Fruit fly (Drosophila melanogaster) whole organism, prepupa: ENCODE data around the gene CG1394.

Source experiments
- Blimp-1 ChIP-seq: fragments of 200-800 bp; sonication (Bioruptor generic); optimal IDR thresholded peaks from 3 replicates; lab custom pipeline; 2017; ENCODE audit warnings: missing biosample characterization, missing genetic modification characterization, mild to moderate bottlenecking, moderate library complexity, missing genetic modification reagents
- CG10669 ChIP-seq: fragments of 200-800 bp; sonication (Bioruptor generic); optimal IDR thresholded peaks from 3 replicates; lab custom pipeline; 2018; ENCODE audit warnings: missing biosample characterization, mild to moderate bottlenecking, missing genetic modification characterization, moderate library complexity
- CG11294 ChIP-seq: fragments of 200-800 bp; sonication (Bioruptor generic); IDR thresholded peaks from 2 replicates; pipeline ENCODE4 v1.3.6; 2022; ENCODE audit warnings: missing biosample characterization, missing genetic modification characterization
- CG11762 ChIP-seq: fragments of 200-800 bp; sonication (Bioruptor generic); optimal IDR thresholded peaks from 3 replicates; lab custom pipeline; 2016; ENCODE audit warnings: missing biosample characterization, missing genetic modification characterization; ENCODE audit not compliant: insufficient read depth
- CG11902 ChIP-seq: fragments of 200-800 bp; sonication (Bioruptor generic); optimal IDR thresholded peaks from 3 replicates; lab custom pipeline; 2016; ENCODE audit warnings: missing biosample characterization, missing genetic modification characterization
- CG1621 ChIP-seq: fragments of 200-800 bp; sonication (Bioruptor generic); optimal IDR thresholded peaks from 3 replicates; lab custom pipeline; 2018; ENCODE audit warnings: missing biosample characterization, mild to moderate bottlenecking, missing genetic modification characterization
- CG16779 ChIP-seq: fragments of 200-800 bp; sonication (Bioruptor generic); optimal IDR thresholded peaks from 3 replicates; lab custom pipeline; 2017; ENCODE audit warnings: missing biosample characterization, mild to moderate bottlenecking, missing genetic modification characterization
- CG3032 ChIP-seq: fragments of 200-800 bp; optimal IDR thresholded peaks from 2 replicates; lab custom pipeline; 2019; ENCODE audit warnings: missing biosample characterization, mild to moderate bottlenecking, missing genetic modification characterization, moderate library complexity
- CG31627 ChIP-seq: fragments of 200-800 bp; sonication (Bioruptor generic); optimal IDR thresholded peaks from 3 replicates; lab custom pipeline; 2016; ENCODE audit warnings: missing biosample characterization, missing genetic modification characterization
- CG32006 ChIP-seq: fragments of 200-800 bp; sonication (Bioruptor generic); optimal IDR thresholded peaks from 3 replicates; lab custom pipeline; 2017; ENCODE audit warnings: missing biosample characterization, mild to moderate bottlenecking, missing genetic modification characterization
- CG34406 ChIP-seq: fragments of 200-800 bp; sonication (Bioruptor generic); optimal IDR thresholded peaks from 3 replicates; lab custom pipeline; 2016; ENCODE audit warnings: missing biosample characterization, missing genetic modification characterization
- CG3919 ChIP-seq: fragments of 200-800 bp; sonication (Bioruptor generic); optimal IDR thresholded peaks from 3 replicates; lab custom pipeline; 2016; ENCODE audit warnings: missing biosample characterization, missing genetic modification characterization
- CG6163 ChIP-seq: fragments of 200-800 bp; sonication (Bioruptor generic); IDR thresholded peaks from 3 replicates; pipeline ENCODE4 v1.3.6; 2022; ENCODE audit warnings: missing biosample characterization, missing genetic modification characterization
- CG6276 ChIP-seq: fragments of 200-800 bp; sonication (Bioruptor generic); optimal IDR thresholded peaks from 2 replicates; lab custom pipeline; 2017; ENCODE audit warnings: missing biosample characterization, mild to moderate bottlenecking, missing genetic modification characterization
- CG6808 ChIP-seq: fragments of 200-800 bp; sonication (Bioruptor generic); optimal IDR thresholded peaks from 3 replicates; lab custom pipeline; 2017; ENCODE audit warnings: missing biosample characterization, missing genetic modification characterization, mild to moderate bottlenecking, moderate library complexity, missing genetic modification reagents
- CG6854 ChIP-seq: fragments of 200-800 bp; sonication (Bioruptor generic); optimal IDR thresholded peaks from 2 replicates; lab custom pipeline; 2017; ENCODE audit warnings: missing biosample characterization, mild to moderate bottlenecking, missing genetic modification characterization
- CG7368 ChIP-seq: fragments of 200-800 bp; sonication (Bioruptor generic); optimal IDR thresholded peaks from 3 replicates; lab custom pipeline; 2016; ENCODE audit warnings: missing biosample characterization, missing genetic modification characterization
- CG8119 ChIP-seq: fragments of 200-800 bp; sonication (Bioruptor generic); IDR thresholded peaks from 3 replicates; pipeline ENCODE4 v1.3.6; 2022; ENCODE audit warnings: missing biosample characterization, missing genetic modification characterization
- CG8319 ChIP-seq: fragments of 200-800 bp; sonication (Bioruptor generic); optimal IDR thresholded peaks from 3 replicates; lab custom pipeline; 2016; ENCODE audit warnings: missing biosample characterization, missing genetic modification characterization
- CG8632 ChIP-seq: fragments of 200-800 bp; sonication (Bioruptor generic); optimal IDR thresholded peaks from 3 replicates; lab custom pipeline; 2016; ENCODE audit warnings: missing biosample characterization, missing genetic modification characterization
- Eip75B ChIP-seq: fragments of 200-800 bp; sonication (Bioruptor generic); optimal IDR thresholded peaks from 3 replicates; lab custom pipeline; 2016; ENCODE audit warnings: missing biosample characterization, missing genetic modification characterization
- Eip78C ChIP-seq: fragments of 200-800 bp; sonication (Bioruptor generic); peaks from one replicate; lab custom pipeline; 2016; ENCODE audit warnings: missing biosample characterization, missing genetic modification characterization
- Ets21C ChIP-seq: fragments of 200-800 bp; sonication (Bioruptor generic); optimal IDR thresholded peaks from 3 replicates; lab custom pipeline; 2016; ENCODE audit warnings: missing biosample characterization, missing genetic modification characterization
- Ets96B ChIP-seq: fragments of 200-800 bp; optimal IDR thresholded peaks from 2 replicates; lab custom pipeline; 2019; ENCODE audit warnings: missing biosample characterization, mild to moderate bottlenecking, missing genetic modification characterization, moderate library complexity
- Gug ChIP-seq: fragments of 200-800 bp; sonication (Bioruptor generic); IDR thresholded peaks from 2 replicates; pipeline ENCODE4 v1.3.6; 2022; ENCODE audit warnings: missing biosample characterization, missing genetic modification characterization
- Hr38 ChIP-seq: sonication (Bioruptor generic); optimal IDR thresholded peaks from 2 replicates; lab custom pipeline; 2016; ENCODE audit warnings: missing biosample characterization, missing genetic modification characterization
- Hr39 ChIP-seq: fragments of 200-800 bp; sonication (Bioruptor generic); optimal IDR thresholded peaks from 2 replicates; lab custom pipeline; 2016; ENCODE audit warnings: missing biosample characterization, missing genetic modification characterization
- Hr4 ChIP-seq: fragments of 200-800 bp; sonication (Bioruptor generic); optimal IDR thresholded peaks from 3 replicates; lab custom pipeline; 2016; ENCODE audit warnings: missing biosample characterization, missing genetic modification characterization
- Lpt ChIP-seq: fragments of 200-800 bp; sonication (Bioruptor generic); optimal IDR thresholded peaks from 3 replicates; lab custom pipeline; 2016; ENCODE audit warnings: missing biosample characterization, missing genetic modification characterization
- Met ChIP-seq: fragments of 200-800 bp; sonication (Bioruptor generic); optimal IDR thresholded peaks from 3 replicates; lab custom pipeline; 2016; ENCODE audit warnings: missing biosample characterization, missing genetic modification characterization
- OdsH ChIP-seq: fragments of 200-800 bp; sonication (Bioruptor generic); optimal IDR thresholded peaks from 3 replicates; lab custom pipeline; 2016; ENCODE audit warnings: missing biosample characterization, missing genetic modification characterization
- Smox ChIP-seq: fragments of 200-800 bp; sonication (Bioruptor generic); optimal IDR thresholded peaks from 3 replicates; lab custom pipeline; 2016; ENCODE audit warnings: missing biosample characterization, missing genetic modification characterization
- Sox14 ChIP-seq: fragments of 200-800 bp; sonication (Bioruptor generic); optimal IDR thresholded peaks from 3 replicates; lab custom pipeline; 2016; ENCODE audit warnings: missing biosample characterization, missing genetic modification characterization
- Sox15 ChIP-seq: fragments of 200-800 bp; sonication (Bioruptor generic); optimal IDR thresholded peaks from 3 replicates; lab custom pipeline; 2016; ENCODE audit warnings: missing biosample characterization, missing genetic modification characterization
- achi ChIP-seq: fragments of 200-800 bp; sonication (Bioruptor generic); optimal IDR thresholded peaks from 3 replicates; lab custom pipeline; 2016; ENCODE audit warnings: missing biosample characterization, missing genetic modification characterization
- acj6 ChIP-seq: fragments of 200-800 bp; sonication (Bioruptor generic); optimal IDR thresholded peaks from 3 replicates; lab custom pipeline; 2016; ENCODE audit warnings: missing biosample characterization, missing genetic modification characterization
- cyc ChIP-seq: fragments of 200-800 bp; sonication (Bioruptor generic); optimal IDR thresholded peaks from 3 replicates; lab custom pipeline; 2016; ENCODE audit warnings: missing biosample characterization, missing genetic modification characterization
- dac ChIP-seq: fragments of 200-800 bp; sonication (Bioruptor generic); optimal IDR thresholded peaks from 2 replicates; lab custom pipeline; 2017; ENCODE audit warnings: missing biosample characterization, mild to moderate bottlenecking, missing genetic modification characterization
- dsx ChIP-seq: fragments of 200-800 bp; optimal IDR thresholded peaks from 3 replicates; lab custom pipeline; 2019; ENCODE audit warnings: missing biosample characterization, mild to moderate bottlenecking, missing genetic modification characterization, moderate library complexity; ENCODE audit not compliant: poor library complexity, severe bottlenecking
- eg ChIP-seq: fragments of 200-800 bp; sonication (Bioruptor generic); IDR thresholded peaks from 3 replicates; pipeline ENCODE4 v1.3.6; 2022; ENCODE audit warnings: missing biosample characterization, missing genetic modification characterization
- esn ChIP-seq: fragments of 200-800 bp; sonication (Bioruptor generic); optimal IDR thresholded peaks from 2 replicates; lab custom pipeline; 2016; ENCODE audit warnings: missing biosample characterization, mild to moderate bottlenecking, missing genetic modification characterization, moderate library complexity
- fkh ChIP-seq: fragments of 200-800 bp; sonication (Bioruptor generic); optimal IDR thresholded peaks from 3 replicates; lab custom pipeline; 2017; ENCODE audit warnings: missing biosample characterization, mild to moderate bottlenecking, missing genetic modification characterization, moderate library complexity
- lz ChIP-seq: fragments of 200-800 bp; sonication (Bioruptor generic); optimal IDR thresholded peaks from 3 replicates; lab custom pipeline; 2016; ENCODE audit warnings: missing biosample characterization, missing genetic modification characterization
- net ChIP-seq: fragments of 200-800 bp; sonication (Bioruptor generic); optimal IDR thresholded peaks from 3 replicates; lab custom pipeline; 2016; ENCODE audit warnings: missing biosample characterization, missing genetic modification characterization
- pdm3 ChIP-seq: fragments of 200-800 bp; sonication (Bioruptor generic); optimal IDR thresholded peaks from 3 replicates; lab custom pipeline; 2016; ENCODE audit warnings: missing biosample characterization, missing genetic modification characterization
- salr ChIP-seq, 2 experiments: fragments of 200-800 bp; sonication (Bioruptor generic); optimal IDR thresholded peaks; 3 replicates each; lab custom pipeline; 2016 to 2018; ENCODE audit warnings: missing biosample characterization in 2 of 2, missing genetic modification characterization in 2 of 2, mild to moderate bottlenecking in 1 of 2
- spab ChIP-seq: fragments of 200-800 bp; sonication (Bioruptor generic); optimal IDR thresholded peaks from 2 replicates; lab custom pipeline; 2017; ENCODE audit warnings: missing biosample characterization, mild to moderate bottlenecking, missing genetic modification characterization, missing genetic modification reagents
- ss ChIP-seq, 2 experiments: fragments of 200-800 bp; sonication (Bioruptor generic); optimal IDR thresholded peaks; 2 replicates in 1 of 2; 3 replicates in 1 of 2; lab custom pipeline; 2017 to 2018; ENCODE audit warnings: mild to moderate bottlenecking in 2 of 2, missing biosample characterization in 2 of 2, missing genetic modification characterization in 2 of 2, moderate library complexity in 1 of 2
- svp ChIP-seq: fragments of 200-800 bp; sonication (Bioruptor generic); peaks from one replicate; lab custom pipeline; 2016; ENCODE audit warnings: missing biosample characterization, missing genetic modification characterization
- topi ChIP-seq: fragments of 200-800 bp; sonication (Bioruptor generic); optimal IDR thresholded peaks from 3 replicates; lab custom pipeline; 2016; ENCODE audit warnings: missing biosample characterization, missing genetic modification characterization
- vri ChIP-seq: fragments of 200-800 bp; sonication (Bioruptor generic); optimal IDR thresholded peaks from 3 replicates; lab custom pipeline; 2016; ENCODE audit warnings: missing biosample characterization, mild to moderate bottlenecking, missing genetic modification characterization

Gene CG1394

dm6 chrX:11136587-11137512, 33.6 kb downstream of the CG1394 start, which contains the start of gene Klp10A:
Gene Klp10A, minus strand, starts transcription at chrX:11137118.
- TF ChIP-seq topi (GFP tag; lab: Kevin White, UChicago), result peak; percentile 37
- no peak for TF ChIP-seq CG11294 (GFP tag; lab: Robert Waterston, UW)
- no peak for TF ChIP-seq Blimp-1 (GFP tag; lab: Kevin White, UChicago)
- TF ChIP-seq CG8119, result no peak
- TF ChIP-seq Sox14 (GFP tag; lab: Kevin White, UChicago), result peak; percentile 51
- no peak for TF ChIP-seq pdm3
- TF ChIP-seq esn, result peak; percentile 35
- TF ChIP-seq CG7368 (GFP tag; lab: Kevin White, UChicago), result peak; percentile 34
- TF ChIP-seq Ets21C (GFP tag; lab: Kevin White, UChicago), result no peak
- TF ChIP-seq CG16779 (tag; lab: Kevin White, UChicago), result no peak
- TF ChIP-seq cyc (GFP tag; lab: Kevin White, UChicago), result peak; percentile 39
- no peak for TF ChIP-seq dsx (GFP tag; lab: Kevin White, UChicago)
- no peak for TF ChIP-seq spab (GFP tag; lab: Kevin White, UChicago)
- TF ChIP-seq svp (GFP tag; lab: Kevin White, UChicago), result peak; percentile 76
- peak; percentile 31 for TF ChIP-seq fkh (GFP tag; lab: Kevin White, UChicago)
- TF ChIP-seq CG3032 (tag; lab: Kevin White, UChicago), result no peak
- TF ChIP-seq eg (GFP tag; lab: Robert Waterston, UW), result no peak
- peak; percentile 39 for TF ChIP-seq CG31627 (GFP tag; lab: Kevin White, UChicago)
- TF ChIP-seq Gug (GFP tag; lab: Robert Waterston, UW), result no peak
- no peak for TF ChIP-seq Eip75B (GFP tag; lab: Kevin White, UChicago)
- TF ChIP-seq CG8632, result no peak
- TF ChIP-seq CG11902 (GFP tag; lab: Kevin White, UChicago), result no peak
- TF ChIP-seq CG1621 (tag; lab: Kevin White, UChicago), result no peak
- peak; percentile 48 for TF ChIP-seq lz (GFP tag; lab: Kevin White, UChicago)
- peak; percentile 39 for TF ChIP-seq Met (GFP tag; lab: Kevin White, UChicago)
- TF ChIP-seq Eip78C (GFP tag; lab: Kevin White, UChicago), result peak; percentile 77
- TF ChIP-seq CG3919 (GFP tag; lab: Kevin White, UChicago), result no peak
- no peak for TF ChIP-seq Hr38 (GFP tag; lab: Kevin White, UChicago)
- no peak for TF ChIP-seq CG6808 (GFP tag; lab: Kevin White, UChicago)
- TF ChIP-seq CG11762, result peak; percentile 1
- TF ChIP-seq OdsH (GFP tag; lab: Kevin White, UChicago), result no peak
- TF ChIP-seq Hr39, result peak; percentile 1
- TF ChIP-seq achi (GFP tag; lab: Kevin White, UChicago), result peak; percentile 34
- no peak for TF ChIP-seq Ets96B (tag; lab: Kevin White, UChicago)
- no peak for TF ChIP-seq Hr4
- TF ChIP-seq Sox15 (GFP tag; lab: Kevin White, UChicago), result no peak
- no peak for TF ChIP-seq Lpt (GFP tag; lab: Kevin White, UChicago)
- peak; percentile 2 for TF ChIP-seq CG8319
- TF ChIP-seq salr (GFP tag; optimal IDR thresholded peaks at IDR 0.05; lab: Kevin White, UChicago), result no peak
- peak; percentile 4 for TF ChIP-seq acj6 (GFP tag; lab: Kevin White, UChicago)
- TF ChIP-seq CG6163 (GFP tag; lab: Robert Waterston, UW), result no peak
- TF ChIP-seq net (GFP tag; lab: Kevin White, UChicago), result no peak
- TF ChIP-seq ss (GFP tag; optimal IDR thresholded peaks at IDR 0.05; lab: Kevin White, UChicago), result no peak
- TF ChIP-seq CG6854 (GFP tag; lab: Kevin White, UChicago), result no peak
- no peak for TF ChIP-seq Smox
- peak; percentile 87 for TF ChIP-seq vri (GFP tag; lab: Kevin White, UChicago)
- TF ChIP-seq dac (GFP tag; lab: Kevin White, UChicago), result no peak
- TF ChIP-seq CG32006, result no peak
- no peak for TF ChIP-seq CG6276 (GFP tag; lab: Kevin White, UChicago)
- TF ChIP-seq CG10669 (GFP tag; lab: Kevin White, UChicago), result no peak
- TF ChIP-seq CG34406 (GFP tag; lab: Kevin White, UChicago), result no peak
